Worm (Caenorhabditis elegans) whole organism, mixed stage, embryonic: ENCODE data around the gene gba-1.

Experiments
- blmp-1 ChIP-seq: fragments of 150-350 bp; optimal IDR thresholded peaks from 2 replicates; lab custom pipeline; 2014; ENCODE audit warnings: missing biosample characterization, missing genetic modification characterization
- elt-1 ChIP-seq: sonication (generic microtip); optimal IDR thresholded peaks from 2 replicates; lab custom pipeline; 2017; ENCODE audit warnings: missing genetic modification characterization, mild to moderate bottlenecking, missing compliant biosample characterization, antibody characterized with exemption, moderate library complexity, borderline replicate concordance; ENCODE audit not compliant: insufficient read depth
- flh-1 ChIP-seq: fragments of 200-800 bp; sonication (Bioruptor generic); optimal IDR thresholded peaks from 2 replicates; lab custom pipeline; 2018; ENCODE audit warnings: mild to moderate bottlenecking, missing genetic modification characterization, moderate library complexity, missing compliant biosample characterization
- lin-13 ChIP-seq: fragments of 150-350 bp; optimal IDR thresholded peaks from 2 replicates; lab custom pipeline; 2014; ENCODE audit warnings: missing biosample characterization, missing genetic modification characterization
- lsy-2 ChIP-seq: fragments of 150-350 bp; optimal IDR thresholded peaks from 2 replicates; lab custom pipeline; 2014; ENCODE audit warnings: missing biosample characterization, missing genetic modification characterization
- mab-5 ChIP-seq: fragments of 150-350 bp; optimal IDR thresholded peaks from 2 replicates; lab custom pipeline; 2014; ENCODE audit warnings: missing biosample characterization, missing genetic modification characterization
- nhr-12 ChIP-seq: fragments of 150-350 bp; optimal IDR thresholded peaks from 2 replicates; lab custom pipeline; 2014; ENCODE audit warnings: missing biosample characterization, missing genetic modification characterization
- nhr-237 ChIP-seq: fragments of 150-350 bp; optimal IDR thresholded peaks from 2 replicates; lab custom pipeline; 2014; ENCODE audit warnings: missing biosample characterization, missing genetic modification characterization
- nhr-28 ChIP-seq: fragments of 150-350 bp; optimal IDR thresholded peaks from 2 replicates; lab custom pipeline; 2014; ENCODE audit warnings: missing biosample characterization, missing genetic modification characterization
- nhr-76 ChIP-seq: sonication (generic microtip); optimal IDR thresholded peaks from 2 replicates; lab custom pipeline; 2017; ENCODE audit warnings: missing biosample characterization, missing genetic modification characterization
- pha-4 ChIP-seq: fragments of 150-350 bp; optimal IDR thresholded peaks from 2 replicates; lab custom pipeline; 2018; ENCODE audit warnings: missing biosample characterization, missing genetic modification reagents, missing genetic modification characterization
- unc-39 ChIP-seq: fragments of 150-350 bp; optimal IDR thresholded peaks from 2 replicates; lab custom pipeline; 2014; ENCODE audit warnings: missing biosample characterization, missing genetic modification characterization
- unc-62 ChIP-seq: fragments of 150-350 bp; optimal IDR thresholded peaks from 2 replicates; lab custom pipeline; 2014; ENCODE audit warnings: missing biosample characterization, missing genetic modification reagents, missing genetic modification characterization

ce11 chrII:2221196-2221896, 44.8 kb downstream of the gba-1 start:
- TF ChIP-seq lsy-2 (tag; lab: Kevin White, UChicago) = no peak
- TF ChIP-seq mab-5 = no peak
- TF ChIP-seq nhr-76 (tag; lab: Kevin White, UChicago) = no peak
- TF ChIP-seq unc-39 (tag; lab: Kevin White, UChicago) = no peak
- no peak for TF ChIP-seq pha-4
- no peak for TF ChIP-seq unc-62 (GFP tag; lab: Kevin White, UChicago)
- no peak for TF ChIP-seq elt-1 (tag; lab: Kevin White, UChicago)
- TF ChIP-seq nhr-12 = no peak
- no peak for TF ChIP-seq nhr-237 (tag; lab: Kevin White, UChicago)
- no peak for TF ChIP-seq blmp-1 (tag; lab: Kevin White, UChicago)
- no peak for TF ChIP-seq nhr-28 (tag; lab: Kevin White, UChicago)
- TF ChIP-seq lin-13 (tag; lab: Kevin White, UChicago) = no peak
- no peak for TF ChIP-seq flh-1 (GFP tag; lab: Kevin White, UChicago)
